Fruit fly (Drosophila melanogaster) whole organism, embryonic: ENCODE results near the gene CG1024.

Source experiments
- Atf6 ChIP-seq: fragments of 200-800 bp; sonication (Bioruptor generic); IDR thresholded peaks from 2 replicates; pipeline ENCODE4 v1.3.6; 2022; ENCODE audit warnings: missing biosample characterization, missing genetic modification characterization
- Awh ChIP-seq: fragments of 200-800 bp; sonication (Bioruptor generic); IDR thresholded peaks from 2 replicates; pipeline ENCODE4, ENCODE4 v1.3.6; 2022; ENCODE audit warnings: missing biosample characterization, missing genetic modification characterization
- Blimp-1 ChIP-seq: fragments of 200-800 bp; sonication (Bioruptor generic); optimal IDR thresholded peaks from 3 replicates; lab custom pipeline; 2018; ENCODE audit warnings: missing biosample characterization, missing genetic modification characterization, mild to moderate bottlenecking, moderate library complexity, missing genetic modification reagents
- BtbVII ChIP-seq: fragments of 200-800 bp; sonication (Bioruptor generic); optimal IDR thresholded peaks from 3 replicates; lab custom pipeline; 2017; ENCODE audit warnings: missing biosample characterization, mild to moderate bottlenecking, missing genetic modification characterization
- Bteb2 ChIP-seq: fragments of 200-800 bp; sonication (Bioruptor generic); optimal IDR thresholded peaks from 2 replicates; lab custom pipeline; 2016; ENCODE audit warnings: missing biosample characterization, missing genetic modification characterization
- CG10209 ChIP-seq: fragments of 200-800 bp; sonication (Bioruptor generic); optimal IDR thresholded peaks from 3 replicates; lab custom pipeline; 2017; ENCODE audit warnings: missing biosample characterization, mild to moderate bottlenecking, missing genetic modification characterization, missing genetic modification reagents
- CG10274 ChIP-seq: fragments of 200-800 bp; sonication (Bioruptor generic); optimal IDR thresholded peaks from 3 replicates; lab custom pipeline; 2017; ENCODE audit warnings: missing biosample characterization, mild to moderate bottlenecking, missing genetic modification characterization
- CG11560 ChIP-seq: fragments of 200-800 bp; sonication (Bioruptor generic); IDR thresholded peaks from 3 replicates; pipeline ENCODE4 v1.3.6; 2022; ENCODE audit warnings: missing biosample characterization, missing genetic modification characterization
- CG12299 ChIP-seq: fragments of 200-800 bp; sonication (Bioruptor generic); optimal IDR thresholded peaks from 2 replicates; lab custom pipeline; 2018; ENCODE audit warnings: missing biosample characterization, mild to moderate bottlenecking, missing genetic modification characterization
- CG13296 ChIP-seq: fragments of 200-800 bp; sonication (Bioruptor generic); optimal IDR thresholded peaks from 3 replicates; lab custom pipeline; 2018; ENCODE audit warnings: missing biosample characterization, mild to moderate bottlenecking, missing genetic modification characterization
- CG14050 ChIP-seq: fragments of 200-800 bp; sonication (Bioruptor generic); IDR thresholded peaks from 3 replicates; pipeline ENCODE4 v1.3.6; 2022; ENCODE audit warnings: missing biosample characterization, missing genetic modification characterization
- CG14441 ChIP-seq: fragments of 200-800 bp; sonication (Bioruptor generic); IDR thresholded peaks from 2 replicates; pipeline ENCODE4 v1.3.6; 2022; ENCODE audit warnings: missing biosample characterization, missing genetic modification characterization
- CG14860 ChIP-seq: fragments of 200-800 bp; sonication (Bioruptor generic); IDR thresholded peaks from 3 replicates; pipeline ENCODE4 v1.3.6; 2022; ENCODE audit warnings: missing biosample characterization, missing genetic modification characterization; ENCODE audit not compliant: partially characterized antibody
- CG15269 ChIP-seq: fragments of 200-800 bp; sonication (Bioruptor generic); optimal IDR thresholded peaks from 2 replicates; lab custom pipeline; 2018; ENCODE audit warnings: missing biosample characterization, mild to moderate bottlenecking, missing genetic modification characterization, moderate library complexity
- CG1602 ChIP-seq: fragments of 200-800 bp; sonication (Bioruptor generic); optimal IDR thresholded peaks from 3 replicates; lab custom pipeline; 2016; ENCODE audit warnings: missing biosample characterization, missing genetic modification characterization
- CG2120 ChIP-seq: fragments of 200-800 bp; sonication (Bioruptor generic); optimal IDR thresholded peaks from 3 replicates; lab custom pipeline; 2016; ENCODE audit warnings: missing biosample characterization, missing genetic modification characterization
- CG2129 ChIP-seq: fragments of 200-800 bp; sonication (Bioruptor generic); IDR thresholded peaks from 2 replicates; pipeline ENCODE4 v1.3.6; 2022; ENCODE audit warnings: missing biosample characterization, missing genetic modification characterization; ENCODE audit not compliant: partially characterized antibody
- CG2712 ChIP-seq: fragments of 200-800 bp; optimal IDR thresholded peaks from 3 replicates; lab custom pipeline; 2019; ENCODE audit warnings: missing biosample characterization, mild to moderate bottlenecking, missing genetic modification characterization, moderate library complexity
- CG4404 ChIP-seq: fragments of 200-800 bp; sonication (Bioruptor generic); IDR thresholded peaks from 2 replicates; pipeline ENCODE4 v1.3.6; 2022; ENCODE audit warnings: missing biosample characterization, missing genetic modification characterization
- CG4820 ChIP-seq: fragments of 200-800 bp; sonication (Bioruptor generic); optimal IDR thresholded peaks from 3 replicates; lab custom pipeline; 2016; ENCODE audit warnings: missing biosample characterization, missing genetic modification characterization
- CG5245 ChIP-seq: fragments of 200-800 bp; sonication (Bioruptor generic); optimal IDR thresholded peaks from 3 replicates; lab custom pipeline; 2016; ENCODE audit warnings: missing biosample characterization, missing genetic modification characterization
- CG7786 ChIP-seq: fragments of 200-800 bp; sonication (Bioruptor generic); optimal IDR thresholded peaks from 2 replicates; lab custom pipeline; 2016; ENCODE audit warnings: missing biosample characterization, missing genetic modification characterization
- CG9609 ChIP-seq: fragments of 200-800 bp; sonication (Bioruptor generic); optimal IDR thresholded peaks from 3 replicates; lab custom pipeline; 2016; ENCODE audit warnings: missing biosample characterization, missing genetic modification characterization
- Dfd ChIP-seq, 2 experiments: fragments of >200 bp; optimal IDR thresholded peaks; 2 replicates each; lab custom pipeline; 2017; ENCODE audit warnings: missing biosample characterization in 2 of 2, missing genetic modification characterization in 2 of 2
- HmgD ChIP-seq: fragments of 200-800 bp; sonication (Bioruptor generic); optimal IDR thresholded peaks from 3 replicates; lab custom pipeline; 2016; ENCODE audit warnings: missing biosample characterization, missing genetic modification characterization
- NC2β ChIP-seq: fragments of 200-800 bp; sonication (Bioruptor generic); optimal IDR thresholded peaks from 2 replicates; lab custom pipeline; 2016; ENCODE audit warnings: missing biosample characterization, missing genetic modification characterization
- Opbp ChIP-seq: fragments of 200-800 bp; sonication (Bioruptor generic); IDR thresholded peaks from 3 replicates; pipeline ENCODE4 v1.3.6; 2022; ENCODE audit warnings: missing biosample characterization, missing genetic modification characterization; ENCODE audit not compliant: partially characterized antibody
- Optix ChIP-seq: fragments of 200-800 bp; sonication (Bioruptor generic); IDR thresholded peaks from 3 replicates; pipeline ENCODE4 v1.3.6; 2022; ENCODE audit warnings: missing biosample characterization, missing genetic modification characterization
- Rx ChIP-seq: fragments of 200-800 bp; sonication (Bioruptor generic); IDR thresholded peaks from 2 replicates; pipeline ENCODE4 v1.3.6; 2022; ENCODE audit warnings: missing biosample characterization, missing genetic modification characterization
- Sox102F ChIP-seq: fragments of 200-800 bp; sonication (Bioruptor generic); optimal IDR thresholded peaks from 2 replicates; lab custom pipeline; 2018; ENCODE audit warnings: missing biosample characterization, mild to moderate bottlenecking, missing genetic modification characterization, moderate library complexity
- aop ChIP-seq: fragments of 200-800 bp; sonication (Bioruptor generic); IDR thresholded peaks from 2 replicates; pipeline ENCODE4 v1.3.6; 2022; ENCODE audit warnings: missing biosample characterization, missing genetic modification characterization
- ap ChIP-seq: fragments of 200-800 bp; sonication (Bioruptor generic); IDR thresholded peaks from 2 replicates; pipeline ENCODE4 v1.3.6; 2022; ENCODE audit warnings: missing biosample characterization, missing genetic modification characterization
- cas ChIP-seq: fragments of 200-800 bp; sonication (Bioruptor generic); IDR thresholded peaks from 2 replicates; pipeline ENCODE4 v1.3.6; 2022; ENCODE audit warnings: missing biosample characterization, missing genetic modification characterization
- ci ChIP-seq: fragments of 200-800 bp; sonication (Bioruptor generic); IDR thresholded peaks from 3 replicates; pipeline ENCODE4 v1.3.6; 2022; ENCODE audit warnings: missing biosample characterization, missing genetic modification characterization
- danr ChIP-seq: fragments of 200-800 bp; sonication (Bioruptor generic); IDR thresholded peaks from 2 replicates; pipeline ENCODE4 v1.3.6; 2022; ENCODE audit warnings: missing biosample characterization, missing genetic modification characterization
- gce ChIP-seq: fragments of 200-800 bp; sonication (Bioruptor generic); IDR thresholded peaks from 3 replicates; pipeline ENCODE4 v1.3.6; 2022; ENCODE audit warnings: missing biosample characterization, missing genetic modification characterization
- gt ChIP-seq: fragments of 200-800 bp; sonication (Bioruptor generic); IDR thresholded peaks from 2 replicates; pipeline ENCODE4 v1.3.6; 2022; ENCODE audit warnings: missing biosample characterization, missing genetic modification characterization
- insv ChIP-seq, 2 experiments: fragments of 200-800 bp; sonication (Bioruptor generic); optimal IDR thresholded peaks; 3 replicates each; lab custom pipeline; 2016 to 2018; ENCODE audit warnings: missing biosample characterization in 2 of 2, missing genetic modification characterization in 2 of 2
- kah ChIP-seq: fragments of 200-800 bp; sonication (Bioruptor generic); optimal IDR thresholded peaks from 2 replicates; lab custom pipeline; 2018; ENCODE audit warnings: missing biosample characterization, mild to moderate bottlenecking, missing genetic modification characterization
- pb ChIP-seq: fragments of 200-800 bp; sonication (Bioruptor generic); optimal IDR thresholded peaks from 3 replicates; lab custom pipeline; 2016; ENCODE audit warnings: missing biosample characterization, missing genetic modification characterization
- pfk ChIP-seq: fragments of 200-800 bp; sonication (Bioruptor generic); optimal IDR thresholded peaks from 2 replicates; lab custom pipeline; 2018; ENCODE audit warnings: missing biosample characterization, mild to moderate bottlenecking, missing genetic modification characterization, moderate library complexity
- pho ChIP-seq: fragments of 200-800 bp; sonication (Bioruptor generic); optimal IDR thresholded peaks from 2 replicates; lab custom pipeline; 2016; ENCODE audit warnings: missing biosample characterization, missing genetic modification characterization
- pzg ChIP-seq: fragments of 200-800 bp; sonication (Bioruptor generic); optimal IDR thresholded peaks from 3 replicates; lab custom pipeline; 2018; ENCODE audit warnings: missing biosample characterization, mild to moderate bottlenecking, missing genetic modification characterization, moderate library complexity
- ranshi ChIP-seq: fragments of 200-800 bp; sonication (Bioruptor generic); IDR thresholded peaks from 2 replicates; pipeline ENCODE4 v1.3.6; 2022; ENCODE audit warnings: missing biosample characterization, missing genetic modification characterization
- sc ChIP-seq, 3 experiments: fragments of >200 bp in 2 of 3; fragments of 200-800 bp in 1 of 3; sonication (Bioruptor generic) in 1 of 3; optimal IDR thresholded peaks; 2 replicates in 2 of 3; 3 replicates in 1 of 3; lab custom pipeline; 2017; ENCODE audit warnings: mild to moderate bottlenecking in 1 of 3, missing biosample characterization in 1 of 3, missing genetic modification characterization in 1 of 3, missing genetic modification reagents in 1 of 3
- tll ChIP-seq, 2 experiments: fragments of 200-800 bp in 1 of 2; fragments of >200 bp in 1 of 2; sonication (Bioruptor generic) in 1 of 2; optimal IDR thresholded peaks; 2 replicates each; lab custom pipeline; 2017 to 2019; ENCODE audit warnings: missing biosample characterization in 2 of 2, missing genetic modification characterization in 2 of 2, mild to moderate bottlenecking in 1 of 2, moderate library complexity in 1 of 2
- tna ChIP-seq: fragments of 200-800 bp; sonication (Bioruptor generic); IDR thresholded peaks from 2 replicates; pipeline ENCODE4 v1.3.6; 2022; ENCODE audit warnings: missing biosample characterization, missing genetic modification characterization; ENCODE audit not compliant: partially characterized antibody
- tup ChIP-seq: fragments of 200-800 bp; sonication (Bioruptor generic); optimal IDR thresholded peaks from 2 replicates; lab custom pipeline; 2016; ENCODE audit warnings: missing biosample characterization, mild to moderate bottlenecking, missing genetic modification characterization, moderate library complexity
- zen2 ChIP-seq: fragments of 200-800 bp; sonication (Bioruptor generic); IDR thresholded peaks from 3 replicates; pipeline ENCODE4 v1.3.6; 2022; ENCODE audit warnings: missing biosample characterization, missing genetic modification characterization; ENCODE audit not compliant: partially characterized antibody

CG1024 gene

DNA sequence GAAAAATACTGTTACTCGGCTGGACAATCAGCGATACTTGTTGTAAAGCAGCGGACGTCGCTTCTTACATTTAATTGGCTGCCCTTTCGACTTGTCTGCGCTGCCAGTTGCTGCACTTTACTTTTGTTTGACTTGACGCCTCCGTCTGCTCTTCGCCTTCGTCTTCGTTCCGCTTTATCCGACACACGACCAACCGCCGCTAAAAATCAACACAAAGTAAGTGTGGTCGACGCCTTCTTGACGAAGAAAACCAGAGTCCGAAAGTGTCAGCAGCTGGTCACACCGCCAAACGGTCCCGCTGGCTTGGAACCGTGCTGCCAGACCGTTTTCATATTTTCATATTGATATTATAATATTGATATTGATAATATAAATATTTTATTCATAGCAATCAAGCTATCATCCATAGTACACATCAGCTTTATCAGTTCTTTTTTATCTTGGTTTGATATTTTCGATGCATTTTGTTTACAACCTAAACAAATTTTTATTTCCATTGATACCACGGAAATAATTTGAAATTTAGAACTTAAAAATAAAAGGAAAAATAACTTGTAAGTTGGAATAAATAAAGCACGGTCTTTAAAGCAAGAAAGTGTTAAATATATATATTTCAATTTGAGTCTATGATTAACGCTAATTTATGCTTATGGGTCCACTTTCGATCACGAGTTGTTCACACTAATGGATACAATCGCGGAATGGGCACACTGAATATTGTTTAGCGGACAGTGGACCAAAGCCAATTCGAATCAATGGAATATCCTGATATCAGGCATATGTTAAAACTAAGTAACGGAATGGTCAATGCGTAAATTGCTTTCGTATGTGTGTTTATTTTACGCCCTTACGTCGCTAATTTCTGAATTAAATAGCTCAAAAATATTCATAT lies 25.8 kb upstream of the CG1024 start, which contains the start of gene Dmtn (continued):
- no peak for TF ChIP-seq Bteb2 (GFP tag; lab: Kevin White, UChicago)
- no peak for TF ChIP-seq kah
- TF ChIP-seq CG2129 = no peak
- TF ChIP-seq Optix (GFP tag; lab: Robert Waterston, UW) = no peak
- TF ChIP-seq gt (GFP tag; lab: Robert Waterston, UW) = no peak
- TF ChIP-seq CG4820 = peak; percentile 4
- TF ChIP-seq Blimp-1 (GFP tag; lab: Kevin White, UChicago) = no peak
- TF ChIP-seq tup (GFP tag; lab: Kevin White, UChicago) = no peak
- TF ChIP-seq NC2β (GFP tag; lab: Kevin White, UChicago) = no peak
- TF ChIP-seq insv (GFP tag; optimal IDR thresholded peaks at IDR 0.05; lab: Kevin White, UChicago) = no peak
- TF ChIP-seq CG14860 (GFP tag; lab: Robert Waterston, UW) = no peak
- TF ChIP-seq CG1602 (GFP tag; lab: Kevin White, UChicago) = peak; percentile 23
- TF ChIP-seq CG10209 (GFP tag; lab: Kevin White, UChicago) = peak; percentile 48
- TF ChIP-seq tll (GFP tag; optimal IDR thresholded peaks at IDR 0.05; lab: Kevin White, UChicago) = peak in 1 of 2 experiments; percentile 82
- TF ChIP-seq Dfd (GFP tag; optimal IDR thresholded peaks at IDR 0.05; lab: Kevin White, UChicago) = no peak
- no peak for TF ChIP-seq Rx (GFP tag; lab: Robert Waterston, UW)
- no peak for TF ChIP-seq pb (GFP tag; lab: Kevin White, UChicago)
- peak; percentile 38 for TF ChIP-seq HmgD (GFP tag; lab: Kevin White, UChicago)
- peak; percentile 12 for TF ChIP-seq Sox102F (GFP tag; lab: Kevin White, UChicago)
- no peak for TF ChIP-seq gce
- TF ChIP-seq zen2 = no peak
- no peak for TF ChIP-seq ci (GFP tag; lab: Robert Waterston, UW)
- no peak for TF ChIP-seq CG12299
- no peak for TF ChIP-seq ap (GFP tag; lab: Robert Waterston, UW)
- TF ChIP-seq CG14050 = no peak
- TF ChIP-seq ranshi (GFP tag; lab: Robert Waterston, UW) = no peak
- TF ChIP-seq pho (GFP tag; lab: Kevin White, UChicago) = no peak
- TF ChIP-seq CG5245 = no peak
- no peak for TF ChIP-seq cas (GFP tag; lab: Robert Waterston, UW)
- no peak for TF ChIP-seq CG10274 (GFP tag; lab: Kevin White, UChicago)
- peak; percentile 32 for TF ChIP-seq CG2120
- no peak for TF ChIP-seq CG7786 (GFP tag; lab: Kevin White, UChicago)
- TF ChIP-seq sc (optimal IDR thresholded peaks at IDR 0.05; lab: Kevin White, UChicago) = no peak
- TF ChIP-seq sc (GFP tag; optimal IDR thresholded peaks at IDR 0.05; lab: Kevin White, UChicago) = peak; percentile 24
- TF ChIP-seq danr (GFP tag; lab: Robert Waterston, UW) = no peak
- TF ChIP-seq pfk = peak; percentile 50
- TF ChIP-seq Opbp (GFP tag; lab: Robert Waterston, UW) = no peak
- no peak for TF ChIP-seq CG13296 (GFP tag; lab: Kevin White, UChicago)
- no peak for TF ChIP-seq CG11560 (tag; lab: Robert Waterston, UW)
- TF ChIP-seq pzg (GFP tag; lab: Kevin White, UChicago) = peak; percentile 70
- TF ChIP-seq CG9609 (GFP tag; lab: Kevin White, UChicago) = no peak
- TF ChIP-seq aop (GFP tag; lab: Robert Waterston, UW) = no peak
- TF ChIP-seq Awh (GFP tag; lab: Robert Waterston, UW) = no peak
- TF ChIP-seq BtbVII (GFP tag; lab: Kevin White, UChicago) = no peak
- no peak for TF ChIP-seq CG4404 (GFP tag; lab: Robert Waterston, UW)
- no peak for TF ChIP-seq Atf6 (GFP tag; lab: Robert Waterston, UW)
- no peak for TF ChIP-seq tna
- TF ChIP-seq CG14441 (GFP tag; lab: Robert Waterston, UW) = no peak
- TF ChIP-seq CG15269 (tag; lab: Kevin White, UChicago) = peak; percentile 36
- TF ChIP-seq CG2712 (tag; lab: Kevin White, UChicago) = peak; percentile 39
